Fruit fly (Drosophila melanogaster): ENCODE measurements around the gene GILT3.

dm6 chr3R:23704383-23705033, 27.4 kb downstream of the GILT3 start, which contains the start of gene Gba1b:
- TF ChIP-seq fd96Ca (GFP tag; IDR thresholded peaks at IDR 0.05) (no peak), CG13204 (GFP tag; optimal IDR thresholded peaks at IDR 0.05) (no peak), CG10348 (GFP tag; IDR thresholded peaks at IDR 0.05) (no peak), Pif1A (GFP tag; optimal IDR thresholded peaks at IDR 0.05) (no peak), Ets98B (GFP tag; IDR thresholded peaks at IDR 0.05) (no peak), CG15710 (tag; optimal IDR thresholded peaks at IDR 0.05) (no peak), CG34367 (tag; optimal IDR thresholded peaks at IDR 0.05) (no peak), Snoo (tag; optimal IDR thresholded peaks at IDR 0.05) (no peak), rn (GFP tag; IDR thresholded peaks at IDR 0.05) (no peak)
